Worm (Caenorhabditis elegans) whole organism, young adult: ENCODE measurements around the gene K01A12.2.
A peak's percentile ranks its signal among the peaks of the same experiment; 100 is the strongest.

Experiments used
- B0019.2 ChIP-seq: fragments of 200-800 bp; sonication (Bioruptor generic); conservative IDR thresholded peaks from 2 replicates; pipeline ENCODE4 v1.3.6; 2022; ENCODE audit warnings: missing genetic modification reagents, missing genetic modification characterization, missing compliant biosample characterization
- B0035.1 ChIP-seq: sonication (generic microtip); optimal IDR thresholded peaks from 2 replicates; lab custom pipeline; 2016; ENCODE audit warnings: missing genetic modification characterization, mild to moderate bottlenecking, missing compliant biosample characterization, missing genotype, missing genetic modification reagents
- B0336.3 ChIP-seq: fragments of 200-800 bp; sonication (Bioruptor generic); IDR thresholded peaks from 2 replicates; pipeline ENCODE4 v1.3.6; 2022; ENCODE audit warnings: missing genetic modification characterization, missing compliant biosample characterization
- F10E7.11 ChIP-seq: sonication (generic microtip); optimal IDR thresholded peaks from 2 replicates; lab custom pipeline; 2017; ENCODE audit warnings: mild to moderate bottlenecking, missing genetic modification characterization, moderate library complexity, missing compliant biosample characterization
- F55B11.4 ChIP-seq: sonication (generic microtip); optimal IDR thresholded peaks from 2 replicates; lab custom pipeline; 2016; ENCODE audit warnings: missing compliant biosample characterization, missing genetic modification characterization, borderline replicate concordance; ENCODE audit not compliant: insufficient read depth
- Y53F4B.3 ChIP-seq: fragments of 200-800 bp; sonication (Bioruptor generic); IDR thresholded peaks from 2 replicates; pipeline ENCODE4 v1.3.6; 2022; ENCODE audit warnings: missing genetic modification reagents, missing genetic modification characterization, missing compliant biosample characterization
- Y53G8AR.9 ChIP-seq: fragments of 200-800 bp; sonication (Bioruptor generic); conservative IDR thresholded peaks from 2 replicates; pipeline ENCODE4 v1.3.6; 2022; ENCODE audit warnings: missing genetic modification reagents, missing genetic modification characterization, missing compliant biosample characterization
- Y67H2A.10 ChIP-seq: fragments of 200-800 bp; sonication (Bioruptor generic); conservative IDR thresholded peaks from 2 replicates; pipeline ENCODE4 v1.3.6; 2022; ENCODE audit warnings: missing genetic modification reagents, missing genetic modification characterization, missing compliant biosample characterization
- Y79H2A.3 ChIP-seq: fragments of 200-800 bp; sonication (Bioruptor generic); conservative IDR thresholded peaks from 2 replicates; pipeline ENCODE4 v1.3.6; 2022; ENCODE audit warnings: missing genetic modification reagents, missing genetic modification characterization, missing compliant biosample characterization
- Y95B8A.8 ChIP-seq: fragments of 200-800 bp; sonication (Bioruptor generic); IDR thresholded peaks from 2 replicates; pipeline ENCODE4 v1.3.6; 2022; ENCODE audit warnings: missing genetic modification reagents, missing genetic modification characterization, missing compliant biosample characterization
- ZK185.1 ChIP-seq: sonication (generic microtip); optimal IDR thresholded peaks from 2 replicates; lab custom pipeline; 2016; ENCODE audit warnings: mild to moderate bottlenecking, missing genetic modification characterization, missing compliant biosample characterization; ENCODE audit not compliant: poor library complexity, severe bottlenecking
- atf-7 ChIP-seq: sonication (generic microtip); optimal IDR thresholded peaks from 2 replicates; lab custom pipeline; 2017; ENCODE audit warnings: mild to moderate bottlenecking, missing genetic modification characterization, missing compliant biosample characterization
- attf-5 ChIP-seq: fragments of 200-800 bp; sonication (Bioruptor generic); optimal IDR thresholded peaks from 2 replicates; lab custom pipeline; 2018; ENCODE audit warnings: mild to moderate bottlenecking, missing genetic modification characterization, missing compliant biosample characterization
- bed-2 ChIP-seq: fragments of 200-800 bp; sonication (Bioruptor generic); IDR thresholded peaks from 2 replicates; pipeline ENCODE4 v1.3.6; 2022; ENCODE audit warnings: missing genetic modification reagents, missing genetic modification characterization, missing compliant biosample characterization
- ccch-3 ChIP-seq: fragments of 200-800 bp; sonication (Bioruptor generic); optimal IDR thresholded peaks from 2 replicates; lab custom pipeline; 2018; ENCODE audit warnings: mild to moderate bottlenecking, missing genetic modification characterization, missing compliant biosample characterization
- ceh-27 ChIP-seq: fragments of 200-800 bp; sonication (Bioruptor generic); optimal IDR thresholded peaks from 2 replicates; lab custom pipeline; 2018; ENCODE audit warnings: mild to moderate bottlenecking, missing genetic modification characterization, moderate library complexity, missing compliant biosample characterization
- ceh-40 ChIP-seq: fragments of 200-800 bp; sonication (Bioruptor generic); IDR thresholded peaks from 2 replicates; pipeline ENCODE4 v1.3.6; 2022; ENCODE audit warnings: missing genetic modification characterization, missing compliant biosample characterization
- ceh-91 ChIP-seq: fragments of 200-800 bp; sonication (Bioruptor generic); IDR thresholded peaks from 2 replicates; pipeline ENCODE4 v1.3.6; 2022; ENCODE audit warnings: missing genetic modification reagents, missing genetic modification characterization, missing compliant biosample characterization
- dpff-1 ChIP-seq: sonication (generic microtip); optimal IDR thresholded peaks from 2 replicates; lab custom pipeline; 2017; ENCODE audit warnings: mild to moderate bottlenecking, missing genetic modification characterization, missing compliant biosample characterization
- dpl-1 ChIP-seq: fragments of 150-350 bp; optimal IDR thresholded peaks from 2 replicates; lab custom pipeline; 2014; ENCODE audit warnings: missing biosample characterization, missing genetic modification reagents, missing genetic modification characterization
- egl-18 ChIP-seq: fragments of 200-800 bp; sonication (Bioruptor generic); IDR thresholded peaks from 2 replicates; pipeline ENCODE4 v1.3.6; 2022; ENCODE audit warnings: missing genetic modification reagents, missing genetic modification characterization, missing compliant biosample characterization
- fkh-3 ChIP-seq: sonication (generic microtip); optimal IDR thresholded peaks from 2 replicates; lab custom pipeline; 2016; ENCODE audit warnings: mild to moderate bottlenecking, missing genetic modification characterization, missing compliant biosample characterization
- hlh-26 ChIP-seq: fragments of 200-800 bp; sonication (Bioruptor generic); conservative IDR thresholded peaks from 2 replicates; pipeline ENCODE4 v1.3.6; 2022; ENCODE audit warnings: missing genetic modification reagents, missing genetic modification characterization, missing compliant biosample characterization
- hrde-1 ChIP-seq: sonication (generic microtip); optimal IDR thresholded peaks from 2 replicates; lab custom pipeline; 2016; ENCODE audit warnings: missing genetic modification characterization, mild to moderate bottlenecking, missing compliant biosample characterization, moderate library complexity, missing genotype, missing genetic modification reagents, borderline replicate concordance
- hsf-1 ChIP-seq: fragments of 200-800 bp; sonication (Bioruptor generic); IDR thresholded peaks from 2 replicates; pipeline ENCODE4 v1.3.6; 2022; ENCODE audit warnings: missing genetic modification reagents, missing genetic modification characterization, missing compliant biosample characterization
- let-607 ChIP-seq, 2 experiments: fragments of 200-800 bp in 1 of 2; sonication (Bioruptor generic) in 1 of 2; sonication (generic microtip) in 1 of 2; optimal IDR thresholded peaks; 2 replicates each; lab custom pipeline; 2016 to 2018; ENCODE audit warnings: mild to moderate bottlenecking in 2 of 2, missing compliant biosample characterization in 2 of 2, missing genetic modification characterization in 2 of 2, moderate library complexity in 2 of 2, missing genotype in 1 of 2
- lin-26 ChIP-seq: fragments of 200-800 bp; sonication (Bioruptor generic); IDR thresholded peaks from 2 replicates; pipeline ENCODE4 v1.3.6; 2022; ENCODE audit warnings: missing genetic modification reagents, missing genetic modification characterization, missing compliant biosample characterization
- lin-40 ChIP-seq: sonication (generic microtip); optimal IDR thresholded peaks from 2 replicates; lab custom pipeline; 2016; ENCODE audit warnings: missing genetic modification characterization, mild to moderate bottlenecking, missing compliant biosample characterization, missing genotype, missing genetic modification reagents
- mxl-1 ChIP-seq: sonication (generic microtip); optimal IDR thresholded peaks from 2 replicates; lab custom pipeline; 2016; ENCODE audit warnings: missing genetic modification characterization, missing compliant biosample characterization
- nfyb-1 ChIP-seq: fragments of 200-800 bp; sonication (Bioruptor generic); IDR thresholded peaks from 2 replicates; pipeline ENCODE4 v1.3.6; 2022; ENCODE audit warnings: missing genetic modification reagents, missing genetic modification characterization, missing compliant biosample characterization
- nhr-120 ChIP-seq: fragments of 200-800 bp; sonication (Bioruptor generic); IDR thresholded peaks from 2 replicates; pipeline ENCODE4 v1.3.6; 2022; ENCODE audit warnings: missing genetic modification characterization, missing compliant biosample characterization
- nhr-80 ChIP-seq: sonication (generic microtip); optimal IDR thresholded peaks from 2 replicates; lab custom pipeline; 2016; ENCODE audit warnings: missing genetic modification characterization, missing compliant biosample characterization
- snpc-1.3 ChIP-seq: sonication (generic microtip); optimal IDR thresholded peaks from 2 replicates; lab custom pipeline; 2017; ENCODE audit warnings: missing genetic modification characterization, mild to moderate bottlenecking, missing compliant biosample characterization, antibody characterized with exemption, moderate library complexity, missing genotype, missing genetic modification reagents; ENCODE audit not compliant: insufficient read depth
- snpc-3.4 ChIP-seq: sonication (generic microtip); optimal IDR thresholded peaks from 2 replicates; lab custom pipeline; 2017; ENCODE audit warnings: missing genetic modification characterization, mild to moderate bottlenecking, missing compliant biosample characterization, antibody characterized with exemption, moderate library complexity, missing genotype, missing genetic modification reagents
- tbp1 ChIP-seq: fragments of 200-800 bp; sonication (Bioruptor generic); optimal IDR thresholded peaks from 2 replicates; lab custom pipeline; 2018; ENCODE audit warnings: mild to moderate bottlenecking, missing genetic modification characterization, missing compliant biosample characterization
- unc-62 ChIP-seq: fragments of 150-350 bp; optimal IDR thresholded peaks from 2 replicates; lab custom pipeline; 2014; ENCODE audit warnings: missing biosample characterization, missing genetic modification reagents, missing genetic modification characterization
- zim-3 ChIP-seq: sonication (generic microtip); optimal IDR thresholded peaks from 2 replicates; lab custom pipeline; 2017; ENCODE audit warnings: mild to moderate bottlenecking, missing genetic modification characterization, moderate library complexity, missing compliant biosample characterization

Gene K01A12.2

ce11 chrX:8613053-8613452, at the start of gene K01A12.2:
Gene K01A12.2, plus strand, starts transcription at chrX:8613353.
- TF ChIP-seq dpl-1 (GFP tag; lab: Kevin White, UChicago) (no peak), zim-3 (no peak), atf-7 (tag; lab: Kevin White, UChicago) (no peak), unc-62 (GFP tag; lab: Kevin White, UChicago) (no peak), dpff-1 (no peak), nfyb-1 (GFP tag; lab: Robert Waterston, UW) (no peak), ccch-3 (GFP tag; lab: Kevin White, UChicago) (no peak), Y53F4B.3 (no peak), B0336.3 (GFP tag; lab: Robert Waterston, UW) (no peak), F55B11.4 (tag; lab: Kevin White, UChicago) (no peak), F10E7.11 (tag; lab: Kevin White, UChicago) (no peak)

ce11 chrX:8563663-8564450, 49.3 kb upstream of the K01A12.2 start:
- no peak for TF ChIP-seq Y67H2A.10 (GFP tag; lab: Robert Waterston, UW)
- TF ChIP-seq ceh-91 (GFP tag; lab: Robert Waterston, UW): no peak
- TF ChIP-seq hrde-1 (tag; lab: Kevin White, UChicago): no peak
- TF ChIP-seq ceh-40: no peak
- no peak for TF ChIP-seq Y79H2A.3 (GFP tag; lab: Robert Waterston, UW)
- no peak for TF ChIP-seq hlh-26 (GFP tag; lab: Robert Waterston, UW)
- TF ChIP-seq nhr-80 (tag; lab: Kevin White, UChicago): peak; percentile 60

ce11 chrX:8564451-8564795, 48.7 kb upstream of the K01A12.2 start:
- TF ChIP-seq F55B11.4 (tag; lab: Kevin White, UChicago): no peak
- no peak for TF ChIP-seq hsf-1
- TF ChIP-seq lin-26 (GFP tag; lab: Robert Waterston, UW): no peak
- no peak for TF ChIP-seq Y53G8AR.9

ce11 chrX:8565810-8566416, 47.2 kb upstream of the K01A12.2 start:
- TF ChIP-seq snpc-1.3 (tag; lab: Kevin White, UChicago): no peak
- 0 out of 2 replicates have a peak, but pooled peaks have one; percentile 42 for TF ChIP-seq nfyb-1 (GFP tag; lab: Robert Waterston, UW)
- TF ChIP-seq Y79H2A.3 (GFP tag; lab: Robert Waterston, UW): no peak
- no peak for TF ChIP-seq ZK185.1 (tag; lab: Kevin White, UChicago)

- no peak for TF ChIP-seq egl-18 (GFP tag; lab: Robert Waterston, UW)
- TF ChIP-seq attf-5: no peak
- no peak for TF ChIP-seq ceh-27 (GFP tag; lab: Kevin White, UChicago)
Observed at ce11 chrX:8566521-8567032, 46.6 kb upstream of the K01A12.2 start.

- TF ChIP-seq mxl-1 (tag; lab: Kevin White, UChicago) (no peak), Y95B8A.8 (GFP tag; lab: Robert Waterston, UW) (no peak), bed-2 (no peak), hsf-1 (no peak), dpff-1 (no peak), nhr-120 (GFP tag; lab: Robert Waterston, UW) (no peak), ZK185.1 (tag; lab: Kevin White, UChicago) (no peak), snpc-3.4 (tag; lab: Kevin White, UChicago) (no peak), tbp1 (GFP tag; lab: Kevin White, UChicago) (peak; percentile 20), B0019.2 (GFP tag; lab: Robert Waterston, UW) (no peak), B0035.1 (tag; lab: Kevin White, UChicago) (no peak), fkh-3 (tag; lab: Kevin White, UChicago) (no peak), lin-40 (tag; lab: Kevin White, UChicago) (peak; percentile 34), let-607 (tag; optimal IDR thresholded peaks at IDR 0.05; lab: Kevin White, UChicago) (peak; percentile 45 to 55), Y79H2A.3 (GFP tag; lab: Robert Waterston, UW) (no peak)
Observed at ce11 chrX:8567166-8567565, 46.0 kb upstream of the K01A12.2 start.
